Worm (Caenorhabditis elegans): Measurements from ENCODE around the gene F17E5.2.

F17E5.2 gene

ce11 chrX:12346729-12347128, 47.3 kb upstream of the F17E5.2 start, which contains the start of gene F42F12.11:
F42F12.11 (plus strand) TSS chrX:12347029.
- no peak for TF ChIP-seq nhr-25 (tag; optimal IDR thresholded peaks at IDR 0.05)
- TF ChIP-seq dmd-4 (tag; optimal IDR thresholded peaks at IDR 0.05) = no peak
- no peak for TF ChIP-seq ama-1 (optimal IDR thresholded peaks at IDR 0.05)
- no peak for TF ChIP-seq nhr-23 (tag; optimal IDR thresholded peaks at IDR 0.05)
- no peak for TF ChIP-seq R02D3.7 (tag; optimal IDR thresholded peaks at IDR 0.05)

- TF ChIP-seq sma-9 (GFP tag; optimal IDR thresholded peaks at IDR 0.05) (peak; percentile 55), sma-9 (tag; optimal IDR thresholded peaks at IDR 0.05) (no peak), nhr-129 (tag; optimal IDR thresholded peaks at IDR 0.05) (peak; percentile 61), skn-1 (tag; optimal IDR thresholded peaks at IDR 0.05) (no peak), ZK546.5 (tag; optimal IDR thresholded peaks at IDR 0.05) (no peak), elt-1 (tag; optimal IDR thresholded peaks at IDR 0.05) (no peak), unc-39 (tag; optimal IDR thresholded peaks at IDR 0.05) (no peak), nhr-21 (tag; optimal IDR thresholded peaks at IDR 0.05) (peak; percentile 31), sma-3 (GFP tag; optimal IDR thresholded peaks at IDR 0.05) (peak; percentile 34), nhr-77 (tag; optimal IDR thresholded peaks at IDR 0.05) (no peak), ceh-82 (tag; optimal IDR thresholded peaks at IDR 0.05) (no peak), alr-1 (tag; optimal IDR thresholded peaks at IDR 0.05) (no peak), gmeb-1 (tag; optimal IDR thresholded peaks at IDR 0.05) (no peak), fos-1 (tag; optimal IDR thresholded peaks at IDR 0.05) (peak; percentile 21), nhr-237 (tag; optimal IDR thresholded peaks at IDR 0.05) (no peak), ztf-1 (GFP tag; conservative IDR thresholded peaks at IDR 0.05) (no peak), elt-3 (tag; optimal IDR thresholded peaks at IDR 0.05) (no peak), C34F6.9 (tag; optimal IDR thresholded peaks at IDR 0.05) (peak; percentile 13), lin-11 (tag; optimal IDR thresholded peaks at IDR 0.05) (no peak), nhr-10 (tag; optimal IDR thresholded peaks at IDR 0.05) (no peak), ama-1 (optimal IDR thresholded peaks at IDR 0.05) (no peak), ztf-11 (tag; optimal IDR thresholded peaks at IDR 0.05) (no peak), zag-1 (tag; optimal IDR thresholded peaks at IDR 0.05) (no peak), crh-2 (tag; optimal IDR thresholded peaks at IDR 0.05) (peak; percentile 35), nhr-6 (tag; optimal IDR thresholded peaks at IDR 0.05) (no peak), egl-27 (tag; optimal IDR thresholded peaks at IDR 0.05) (peak; percentile 19)
Measured at ce11 chrX:12347822-12348221, 46.2 kb upstream of the F17E5.2 start.

- no peak for TF ChIP-seq unc-62 (GFP tag; optimal IDR thresholded peaks at IDR 0.05)
- no peak for TF ChIP-seq peb-1 (tag; optimal IDR thresholded peaks at IDR 0.05)
- no peak for TF ChIP-seq egl-27 (tag; optimal IDR thresholded peaks at IDR 0.05)
- no peak for TF ChIP-seq nhr-21 (tag; optimal IDR thresholded peaks at IDR 0.05)
- no peak for TF ChIP-seq mbf-1 (tag; optimal IDR thresholded peaks at IDR 0.05)
- no peak for TF ChIP-seq skn-1 (tag; optimal IDR thresholded peaks at IDR 0.05)
- TF ChIP-seq R02D3.7 (tag; optimal IDR thresholded peaks at IDR 0.05) = no peak
- no peak for TF ChIP-seq lin-13 (GFP tag; optimal IDR thresholded peaks at IDR 0.05)
- TF ChIP-seq blmp-1 (tag; optimal IDR thresholded peaks at IDR 0.05; ENCODE audit: insufficient read depth) = no peak
- TF ChIP-seq unc-39 (tag; optimal IDR thresholded peaks at IDR 0.05) = no peak
- TF ChIP-seq nhr-77 (tag; optimal IDR thresholded peaks at IDR 0.05) = no peak
- no peak for TF ChIP-seq mdl-1 (tag; optimal IDR thresholded peaks at IDR 0.05)
- TF ChIP-seq ama-1 (optimal IDR thresholded peaks at IDR 0.05) = no peak
- TF ChIP-seq zag-1 (tag; optimal IDR thresholded peaks at IDR 0.05) = no peak
- no peak for TF ChIP-seq nhr-10 (tag; optimal IDR thresholded peaks at IDR 0.05)
- TF ChIP-seq aly-2 (tag; optimal IDR thresholded peaks at IDR 0.05) = no peak
- TF ChIP-seq nhr-23 (tag; optimal IDR thresholded peaks at IDR 0.05) = no peak
Measured at ce11 chrX:12348329-12348728, 45.7 kb upstream of the F17E5.2 start, which contains the start of gene F42F12.14. F42F12.14 (plus strand) TSS chrX:12348629.

ce11 chrX:12350207-12350606, 43.9 kb upstream of the F17E5.2 start, which contains the start of gene F42F12.3:
F42F12.3 (plus strand) TSS chrX:12350578.
- TF ChIP-seq skn-1 (tag; optimal IDR thresholded peaks at IDR 0.05) = no peak
- TF ChIP-seq fos-1 (tag; optimal IDR thresholded peaks at IDR 0.05) = peak; percentile 3

- TF ChIP-seq unc-55 (GFP tag; optimal IDR thresholded peaks at IDR 0.05) (no peak), zag-1 (tag; optimal IDR thresholded peaks at IDR 0.05) (no peak), dmd-4 (tag; optimal IDR thresholded peaks at IDR 0.05) (no peak), crh-2 (tag; optimal IDR thresholded peaks at IDR 0.05) (no peak), alr-1 (tag; optimal IDR thresholded peaks at IDR 0.05) (no peak), fos-1 (tag; optimal IDR thresholded peaks at IDR 0.05) (peak; percentile 11), mdl-1 (tag; optimal IDR thresholded peaks at IDR 0.05) (no peak)
Measured at ce11 chrX:12352872-12353271, 41.2 kb upstream of the F17E5.2 start, which contains the start of gene F42F12.4. F42F12.4 (minus strand) TSS chrX:12352947.
